Worm (Caenorhabditis elegans) whole organism, L4 larva: ENCODE measurements around the gene W02B12.12.

Source experiments
- D1046.2 ChIP-seq: fragments of 200-800 bp; sonication (Bioruptor generic); IDR thresholded peaks from 2 replicates; pipeline ENCODE4 v1.3.6; 2022; ENCODE audit warnings: missing genetic modification characterization, missing compliant biosample characterization
- F26F4.8 ChIP-seq: fragments of 200-800 bp; sonication (Bioruptor generic); conservative IDR thresholded peaks from 2 replicates; pipeline ENCODE4 v1.3.6; 2022; ENCODE audit warnings: missing genetic modification characterization, missing compliant biosample characterization
- F37D6.2 ChIP-seq: sonication (generic microtip); optimal IDR thresholded peaks from 2 replicates; lab custom pipeline; 2016; ENCODE audit warnings: mild to moderate bottlenecking, missing genetic modification characterization, missing compliant biosample characterization
- F49E8.2 ChIP-seq: sonication (generic microtip); optimal IDR thresholded peaks from 2 replicates; lab custom pipeline; 2016; ENCODE audit warnings: missing compliant biosample characterization, mild to moderate bottlenecking, missing genetic modification characterization, borderline replicate concordance
- R02D3.7 ChIP-seq: fragments of 150-350 bp; sonication (generic microtip); optimal IDR thresholded peaks from 3 replicates; lab custom pipeline; 2014; ENCODE audit warnings: missing biosample characterization, missing genetic modification characterization
- Y105C5A.15 ChIP-seq: fragments of 200-800 bp; sonication (Bioruptor generic); IDR thresholded peaks from 2 replicates; pipeline ENCODE4 v1.3.6; 2022; ENCODE audit warnings: missing genetic modification characterization, missing compliant biosample characterization
- ZK546.5 ChIP-seq, 2 experiments: sonication (generic microtip); optimal IDR thresholded peaks; 2 replicates each; lab custom pipeline; 2017; ENCODE audit warnings: missing biosample characterization in 2 of 2, missing genetic modification characterization in 2 of 2
- aha-1 ChIP-seq: fragments of 150-350 bp; peaks from one replicate; lab custom pipeline; 2014; ENCODE audit warnings: missing biosample characterization, missing genetic modification characterization
- ama-1 ChIP-seq: fragments of 150-350 bp; optimal IDR thresholded peaks from 2 replicates; lab custom pipeline; 2014; ENCODE audit warnings: inconsistent platforms, mixed read lengths
- arid-1 ChIP-seq: fragments of 200-800 bp; sonication (Bioruptor generic); conservative IDR thresholded peaks from 2 replicates; pipeline ENCODE4 v1.3.6; 2022; ENCODE audit warnings: missing genetic modification reagents, missing genetic modification characterization, missing compliant biosample characterization
- ceh-20 ChIP-seq: fragments of 200-800 bp; sonication (Bioruptor generic); IDR thresholded peaks from 2 replicates; pipeline ENCODE4 v1.3.6; 2022; ENCODE audit warnings: missing genetic modification reagents, missing genetic modification characterization, missing compliant biosample characterization
- ceh-44 ChIP-seq: fragments of 200-800 bp; sonication (Bioruptor generic); IDR thresholded peaks from 2 replicates; pipeline ENCODE4 v1.3.6; 2022; ENCODE audit warnings: missing genetic modification reagents, missing genetic modification characterization, missing compliant biosample characterization
- ctbp-1 ChIP-seq: fragments of 200-800 bp; sonication (Bioruptor generic); IDR thresholded peaks from 2 replicates; pipeline ENCODE4 v1.3.6; 2022; ENCODE audit warnings: missing genetic modification reagents, missing genetic modification characterization, missing compliant biosample characterization
- daf-16 ChIP-seq, 3 experiments: sonication (generic microtip); optimal IDR thresholded peaks; 2 replicates each; lab custom pipeline; 2016 to 2017; ENCODE audit warnings: missing genetic modification characterization in 3 of 3, missing genetic modification reagents in 3 of 3, mild to moderate bottlenecking in 2 of 3, missing compliant biosample characterization in 2 of 3, missing biosample characterization in 1 of 3, moderate library complexity in 1 of 3
- daf-8 ChIP-seq: fragments of 200-800 bp; sonication (Bioruptor generic); IDR thresholded peaks from 2 replicates; pipeline ENCODE4 v1.3.6; 2022; ENCODE audit warnings: missing genetic modification characterization, missing compliant biosample characterization
- dmd-6 ChIP-seq: fragments of 200-800 bp; sonication (Bioruptor generic); IDR thresholded peaks from 2 replicates; pipeline ENCODE4 v1.3.6; 2022; ENCODE audit warnings: missing genetic modification reagents, missing genetic modification characterization, missing compliant biosample characterization
- duxl-1 ChIP-seq: sonication (generic microtip); optimal IDR thresholded peaks from 2 replicates; lab custom pipeline; 2016; ENCODE audit warnings: mild to moderate bottlenecking, missing genetic modification characterization, moderate library complexity, missing compliant biosample characterization; ENCODE audit not compliant: poor library complexity
- fkh-10 ChIP-seq: fragments of 150-350 bp; optimal IDR thresholded peaks from 2 replicates; lab custom pipeline; 2014; ENCODE audit warnings: missing biosample characterization, missing genetic modification reagents, missing genetic modification characterization
- gei-8 ChIP-seq: fragments of 200-800 bp; sonication (Bioruptor generic); optimal IDR thresholded peaks from 2 replicates; lab custom pipeline; 2018; ENCODE audit warnings: mild to moderate bottlenecking, missing genetic modification characterization, missing compliant biosample characterization
- hif-1 ChIP-seq, 2 experiments: sonication (generic microtip); optimal IDR thresholded peaks; 2 replicates each; lab custom pipeline; 2016 to 2017; ENCODE audit warnings: missing compliant biosample characterization in 2 of 2, missing genetic modification characterization in 2 of 2, missing genetic modification reagents in 2 of 2, missing genotype in 2 of 2, mild to moderate bottlenecking in 1 of 2
- hmg-1.1 ChIP-seq: fragments of 200-800 bp; sonication (Bioruptor generic); IDR thresholded peaks from 2 replicates; pipeline ENCODE4 v1.3.6; 2022; ENCODE audit warnings: missing genetic modification reagents, missing genetic modification characterization, missing compliant biosample characterization
- lin-13 ChIP-seq: fragments of 150-350 bp; optimal IDR thresholded peaks from 2 replicates; lab custom pipeline; 2014; ENCODE audit warnings: missing biosample characterization, missing genetic modification reagents, missing genetic modification characterization
- lsy-2 ChIP-seq, 2 experiments: fragments of 150-350 bp in 1 of 2; sonication (generic microtip) in 1 of 2; optimal IDR thresholded peaks; 2 replicates each; lab custom pipeline; 2014 to 2017; ENCODE audit warnings: missing biosample characterization in 2 of 2, missing genetic modification characterization in 2 of 2
- madf-9 ChIP-seq: fragments of 200-800 bp; sonication (Bioruptor generic); conservative IDR thresholded peaks from 2 replicates; pipeline ENCODE4 v1.3.6; 2022; ENCODE audit warnings: missing genetic modification reagents, missing genetic modification characterization, missing compliant biosample characterization
- mdl-1 ChIP-seq, 2 experiments: fragments of 150-350 bp in 1 of 2; sonication (generic microtip) in 1 of 2; optimal IDR thresholded peaks; 2 replicates each; lab custom pipeline; 2014 to 2017; ENCODE audit warnings: missing biosample characterization in 2 of 2, missing genetic modification characterization in 2 of 2
- nhr-10 ChIP-seq: fragments of 150-350 bp; optimal IDR thresholded peaks from 2 replicates; lab custom pipeline; 2014; ENCODE audit warnings: missing biosample characterization, missing genetic modification characterization
- nhr-102 ChIP-seq: sonication (generic microtip); optimal IDR thresholded peaks from 2 replicates; lab custom pipeline; 2016; ENCODE audit warnings: mild to moderate bottlenecking, missing genetic modification characterization, moderate library complexity, missing compliant biosample characterization
- nhr-237 ChIP-seq: sonication (generic microtip); optimal IDR thresholded peaks from 2 replicates; lab custom pipeline; 2017; ENCODE audit warnings: missing biosample characterization, missing genetic modification characterization
- nhr-41 ChIP-seq: fragments of 200-800 bp; sonication (Bioruptor generic); IDR thresholded peaks from 2 replicates; pipeline ENCODE4 v1.3.6; 2022; ENCODE audit warnings: missing genetic modification reagents, missing genetic modification characterization, missing compliant biosample characterization
- nhr-6 ChIP-seq: fragments of 150-350 bp; optimal IDR thresholded peaks from 2 replicates; lab custom pipeline; 2014; ENCODE audit warnings: missing biosample characterization, missing genetic modification characterization
- nhr-76 ChIP-seq: fragments of 150-350 bp; optimal IDR thresholded peaks from 2 replicates; lab custom pipeline; 2014; ENCODE audit warnings: missing biosample characterization, missing genetic modification characterization
- nhr-77 ChIP-seq: fragments of 150-350 bp; optimal IDR thresholded peaks from 2 replicates; lab custom pipeline; 2014; ENCODE audit warnings: missing biosample characterization, missing genetic modification characterization
- php-3 ChIP-seq: fragments of 200-800 bp; sonication (Bioruptor generic); IDR thresholded peaks from 2 replicates; pipeline ENCODE4 v1.3.6; 2022; ENCODE audit warnings: missing genetic modification reagents, missing genetic modification characterization, missing compliant biosample characterization
- rbr-2 ChIP-seq: sonication (generic microtip); optimal IDR thresholded peaks from 2 replicates; lab custom pipeline; 2016; ENCODE audit warnings: missing genotype, missing genetic modification characterization, missing compliant biosample characterization
- sdz-12 ChIP-seq: fragments of 200-800 bp; sonication (Bioruptor generic); optimal IDR thresholded peaks from 2 replicates; lab custom pipeline; 2018; ENCODE audit warnings: mild to moderate bottlenecking, missing genetic modification characterization, missing compliant biosample characterization
- set-16 ChIP-seq: fragments of 200-800 bp; sonication (Bioruptor generic); IDR thresholded peaks from 2 replicates; pipeline ENCODE4 v1.3.6; 2022; ENCODE audit warnings: missing genetic modification reagents, missing genetic modification characterization, missing compliant biosample characterization
- skn-1 ChIP-seq: fragments of 150-350 bp; optimal IDR thresholded peaks from 2 replicates; lab custom pipeline; 2014; ENCODE audit warnings: missing biosample characterization, missing genetic modification characterization
- snpc-1.2 ChIP-seq: fragments of 200-800 bp; sonication (Bioruptor generic); IDR thresholded peaks from 2 replicates; pipeline ENCODE4 v1.3.6; 2022; ENCODE audit warnings: missing genetic modification reagents, missing genetic modification characterization, missing compliant biosample characterization
- snpc-4 ChIP-seq: fragments of 150-350 bp; optimal IDR thresholded peaks from 2 replicates; lab custom pipeline; 2014; ENCODE audit warnings: missing biosample characterization, missing genetic modification characterization
- spr-1 ChIP-seq: sonication (generic microtip); optimal IDR thresholded peaks from 2 replicates; lab custom pipeline; 2016; ENCODE audit warnings: mild to moderate bottlenecking, missing genetic modification characterization, missing compliant biosample characterization
- unc-39 ChIP-seq: sonication (generic microtip); optimal IDR thresholded peaks from 2 replicates; lab custom pipeline; 2017; ENCODE audit warnings: missing biosample characterization, missing genetic modification characterization
- unc-62 ChIP-seq, 3 experiments: fragments of 150-350 bp in 1 of 3; sonication (generic microtip); optimal IDR thresholded peaks in 2 of 3; peaks in 1 of 3; 1 replicate in 1 of 3; 2 replicates in 2 of 3; lab custom pipeline; 2014 to 2017; ENCODE audit warnings: missing biosample characterization in 3 of 3, missing genetic modification characterization in 3 of 3, missing genetic modification reagents in 3 of 3, missing genotype in 1 of 3
- zag-1 ChIP-seq: fragments of 150-350 bp; optimal IDR thresholded peaks from 2 replicates; lab custom pipeline; 2014; ENCODE audit warnings: missing biosample characterization, missing genetic modification characterization
- zip-11 ChIP-seq: fragments of 200-800 bp; sonication (Bioruptor generic); IDR thresholded peaks from 2 replicates; pipeline ENCODE4 v1.3.6; 2022; ENCODE audit warnings: missing genetic modification characterization, missing compliant biosample characterization
- ztf-11 ChIP-seq: fragments of 150-350 bp; optimal IDR thresholded peaks from 2 replicates; lab custom pipeline; 2014; ENCODE audit warnings: missing biosample characterization, missing genetic modification characterization

W02B12.12 gene

ce11 chrII:11455140-11455539 is 23.8 kb downstream of the W02B12.12 start:
- TF ChIP-seq ama-1 (lab: Kevin White, UChicago): no peak
- TF ChIP-seq set-16 (GFP tag; lab: Robert Waterston, UW): peak; percentile 89
- TF ChIP-seq aha-1: peak; percentile 13

ce11 chrII:11453639-11454038 is 25.3 kb downstream of the W02B12.12 start:
- TF ChIP-seq dmd-6 (GFP tag; lab: Robert Waterston, UW): peak; percentile 13; the same call in 1 of the 2 replicates
- TF ChIP-seq R02D3.7 (tag; lab: Kevin White, UChicago): no peak
- no peak for TF ChIP-seq F26F4.8 (GFP tag; lab: Robert Waterston, UW)
- TF ChIP-seq hmg-1.1 (GFP tag; lab: Robert Waterston, UW): 0 out of 2 replicates have a peak, but pooled peaks have one; percentile 10
- no peak for TF ChIP-seq unc-39 (tag; lab: Kevin White, UChicago)

- TF ChIP-seq hif-1 (tag; optimal IDR thresholded peaks at IDR 0.05; lab: Kevin White, UChicago) (peak; percentile 3 to 79), zag-1 (tag; lab: Kevin White, UChicago) (no peak), nhr-77 (tag; lab: Kevin White, UChicago) (peak; percentile 92), D1046.2 (GFP tag; lab: Robert Waterston, UW) (no peak), zip-11 (no peak), nhr-6 (peak; percentile 93), fkh-10 (peak; percentile 60), nhr-237 (tag; lab: Kevin White, UChicago) (no peak), gei-8 (GFP tag; lab: Kevin White, UChicago) (no peak), madf-9 (GFP tag; lab: Robert Waterston, UW) (peak; percentile 75; the same call in 1 of the 2 replicates), unc-39 (tag; lab: Kevin White, UChicago) (no peak), ctbp-1 (peak; percentile 61; the same call in 1 of the 2 replicates), ama-1 (lab: Kevin White, UChicago) (peak; percentile 35), rbr-2 (tag; lab: Kevin White, UChicago) (peak; percentile 94), dmd-6 (GFP tag; lab: Robert Waterston, UW) (peak; percentile 87), set-16 (GFP tag; lab: Robert Waterston, UW) (0 out of 2 replicates have a peak, but pooled peaks have one; percentile 7), daf-8 (GFP tag; lab: Robert Waterston, UW) (no peak), skn-1 (tag; lab: Kevin White, UChicago) (no peak), ZK546.5 (tag; optimal IDR thresholded peaks at IDR 0.05; lab: Kevin White, UChicago) (no peak), snpc-4 (tag; lab: Kevin White, UChicago) (no peak), nhr-10 (tag; lab: Kevin White, UChicago) (no peak), F37D6.2 (peak; percentile 78), aha-1 (peak; percentile 96), ceh-44 (GFP tag; lab: Robert Waterston, UW) (peak; percentile 62; the same call in 1 of the 2 replicates), ceh-20 (GFP tag; lab: Robert Waterston, UW) (peak; percentile 76), nhr-41 (GFP tag; lab: Robert Waterston, UW) (no peak), mdl-1 (tag; optimal IDR thresholded peaks at IDR 0.05; lab: Kevin White, UChicago) (peak in 1 of 2 experiments; percentile 76), sdz-12 (GFP tag; lab: Kevin White, UChicago) (no peak), unc-62 (GFP tag; optimal IDR thresholded peaks at IDR 0.05 in 1 of 2; lab: Kevin White, UChicago) (peak in 1 of 2 experiments; percentile 99), unc-62 (tag; optimal IDR thresholded peaks at IDR 0.05; lab: Kevin White, UChicago) (no peak), lsy-2 (tag; optimal IDR thresholded peaks at IDR 0.05; lab: Kevin White, UChicago) (peak; percentile 74 to 94), duxl-1 (peak; percentile 85), arid-1 (GFP tag; lab: Robert Waterston, UW) (peak; percentile 88), spr-1 (tag; lab: Kevin White, UChicago) (peak; percentile 80), snpc-1.2 (peak; percentile 53; the same call in 1 of the 2 replicates), F49E8.2 (tag; lab: Kevin White, UChicago) (peak; percentile 34), nhr-76 (tag; lab: Kevin White, UChicago) (no peak), ztf-11 (no peak), R02D3.7 (tag; lab: Kevin White, UChicago) (no peak), nhr-102 (peak; percentile 87), Y105C5A.15 (no peak), lin-13 (GFP tag; lab: Kevin White, UChicago) (peak; percentile 93), daf-16 (GFP tag; optimal IDR thresholded peaks at IDR 0.05; lab: Kevin White, UChicago) (peak; percentile 15 to 28), daf-16 (tag; optimal IDR thresholded peaks at IDR 0.05; lab: Kevin White, UChicago) (peak; percentile 65), php-3 (GFP tag; lab: Robert Waterston, UW) (peak; percentile 76)
Measured at ce11 chrII:11453025-11453424, 26.0 kb downstream of the W02B12.12 start, which contains the start of gene rsp-1. TSS of gene rsp-1 (plus strand) at chrII:11453362.
